Fruit fly (Drosophila melanogaster): ENCODE results near the gene Kcmf1.

Kcmf1 gene

DNA sequence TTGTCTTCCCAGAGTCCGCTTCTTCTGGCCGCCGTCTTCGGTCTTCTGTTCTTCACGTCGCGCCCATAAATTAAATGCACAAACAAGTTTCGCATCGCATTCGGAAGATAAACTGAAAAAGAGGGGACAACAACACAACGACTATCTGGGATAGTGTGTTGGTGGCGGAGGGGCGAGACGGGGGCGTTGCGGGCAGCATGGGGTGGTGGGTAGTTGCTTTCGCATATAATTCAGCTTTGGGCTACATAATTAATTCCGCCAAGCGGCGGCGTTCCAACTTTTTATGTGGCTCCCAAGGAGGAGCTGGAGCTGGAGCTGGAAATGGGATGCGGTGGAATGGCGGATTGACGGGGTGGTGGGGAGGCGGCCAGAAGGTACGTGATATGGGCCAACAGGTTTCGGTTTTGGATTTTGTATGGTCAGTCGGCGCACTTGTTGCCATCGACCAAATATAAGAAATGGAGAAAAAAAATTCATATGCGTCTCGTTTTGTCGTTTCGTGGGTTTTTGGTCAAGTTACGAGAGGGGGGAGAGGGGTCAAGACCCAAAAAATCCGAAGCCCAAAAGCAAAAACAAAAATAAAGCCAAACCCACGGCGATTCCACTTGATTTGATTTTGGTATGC is 45.3 kb downstream of the Kcmf1 start:
- TF ChIP-seq Crg-1 (GFP tag; optimal IDR thresholded peaks at IDR 0.05) (no peak), CG12768 (GFP tag; optimal IDR thresholded peaks at IDR 0.05) (no peak), CG11617 (GFP tag; optimal IDR thresholded peaks at IDR 0.05) (no peak), tj (GFP tag; optimal IDR thresholded peaks at IDR 0.05) (no peak), cic (GFP tag; optimal IDR thresholded peaks at IDR 0.05) (no peak), ovo (GFP tag; optimal IDR thresholded peaks at IDR 0.05) (no peak), kay (GFP tag; ENCODE audit: borderline replicate concordance) (no peak), CG7101 (tag; optimal IDR thresholded peaks at IDR 0.05) (no peak), bab1 (GFP tag; optimal IDR thresholded peaks at IDR 0.05) (no peak)

- TF ChIP-seq Mnt (GFP tag; optimal IDR thresholded peaks at IDR 0.05) (no peak), kay (GFP tag; ENCODE audit: borderline replicate concordance) (no peak), cic (GFP tag; optimal IDR thresholded peaks at IDR 0.05) (no peak), Hr96 (GFP tag; optimal IDR thresholded peaks at IDR 0.05) (no peak), Clk (GFP tag; optimal IDR thresholded peaks at IDR 0.05) (no peak), tj (GFP tag; optimal IDR thresholded peaks at IDR 0.05) (no peak), CG33017 (tag; optimal IDR thresholded peaks at IDR 0.05) (no peak), CG5204 (GFP tag; optimal IDR thresholded peaks at IDR 0.05) (no peak), CG11617 (GFP tag; optimal IDR thresholded peaks at IDR 0.05) (no peak), pad (GFP tag; optimal IDR thresholded peaks at IDR 0.05) (no peak), CG7101 (tag; optimal IDR thresholded peaks at IDR 0.05) (no peak), ovo (GFP tag; optimal IDR thresholded peaks at IDR 0.05) (no peak)
Measured at dm6 chr3R:8968837-8969236, 45.9 kb downstream of the Kcmf1 start.

dm6 chr3R:8966598-8966997 is 48.1 kb downstream of the Kcmf1 start:
- no peak for TF ChIP-seq CG1620 (GFP tag; optimal IDR thresholded peaks at IDR 0.05)
- no peak for TF ChIP-seq Hr96 (GFP tag; optimal IDR thresholded peaks at IDR 0.05)
- no peak for TF ChIP-seq toe (GFP tag; optimal IDR thresholded peaks at IDR 0.05)
- no peak for TF ChIP-seq CG12768 (GFP tag; optimal IDR thresholded peaks at IDR 0.05)
- no peak for TF ChIP-seq CG11617 (GFP tag; optimal IDR thresholded peaks at IDR 0.05)
- TF ChIP-seq cnc (optimal IDR thresholded peaks at IDR 0.05), result no peak
- TF ChIP-seq Clk (GFP tag; optimal IDR thresholded peaks at IDR 0.05), result no peak
- TF ChIP-seq kay (GFP tag; ENCODE audit: borderline replicate concordance), result no peak
- TF ChIP-seq tj (GFP tag; optimal IDR thresholded peaks at IDR 0.05), result no peak
- TF ChIP-seq CG5204 (GFP tag; optimal IDR thresholded peaks at IDR 0.05), result no peak
- TF ChIP-seq CG7045 (GFP tag; optimal IDR thresholded peaks at IDR 0.05), result no peak
- TF ChIP-seq Mnt (GFP tag; optimal IDR thresholded peaks at IDR 0.05), result no peak
- TF ChIP-seq CG14711 (tag; optimal IDR thresholded peaks at IDR 0.05), result no peak
- no peak for TF ChIP-seq pad (GFP tag; optimal IDR thresholded peaks at IDR 0.05)
- no peak for TF ChIP-seq CG7101 (tag; optimal IDR thresholded peaks at IDR 0.05)
- no peak for TF ChIP-seq cic (GFP tag; optimal IDR thresholded peaks at IDR 0.05)
- TF ChIP-seq CG33017 (tag; optimal IDR thresholded peaks at IDR 0.05), result no peak
- no peak for TF ChIP-seq ovo (GFP tag; optimal IDR thresholded peaks at IDR 0.05)
- no peak for TF ChIP-seq bab1 (GFP tag; optimal IDR thresholded peaks at IDR 0.05)
- no peak for TF ChIP-seq Crg-1 (GFP tag; optimal IDR thresholded peaks at IDR 0.05)

dm6 chr3R:8965546-8965945 is 49.2 kb downstream of the Kcmf1 start:
- TF ChIP-seq Crg-1 (GFP tag; optimal IDR thresholded peaks at IDR 0.05), result no peak

dm6 chr3R:8963756-8964342 is 50.9 kb downstream of the Kcmf1 start:
- TF ChIP-seq CG5204 (GFP tag; optimal IDR thresholded peaks at IDR 0.05), result no peak
- TF ChIP-seq Hr96 (GFP tag; optimal IDR thresholded peaks at IDR 0.05), result no peak
- TF ChIP-seq Clk (GFP tag; optimal IDR thresholded peaks at IDR 0.05), result no peak
- no peak for TF ChIP-seq CG1620 (GFP tag; optimal IDR thresholded peaks at IDR 0.05)
- no peak for TF ChIP-seq cnc (optimal IDR thresholded peaks at IDR 0.05)
- TF ChIP-seq CG11617 (GFP tag; optimal IDR thresholded peaks at IDR 0.05), result no peak
- no peak for TF ChIP-seq bab1 (GFP tag; optimal IDR thresholded peaks at IDR 0.05)
- TF ChIP-seq Crg-1 (GFP tag; optimal IDR thresholded peaks at IDR 0.05), result no peak
- no peak for TF ChIP-seq tj (GFP tag; optimal IDR thresholded peaks at IDR 0.05)
- no peak for TF ChIP-seq kay (GFP tag; ENCODE audit: borderline replicate concordance)
- TF ChIP-seq CG33017 (tag; optimal IDR thresholded peaks at IDR 0.05), result no peak
- TF ChIP-seq CG7101 (tag; optimal IDR thresholded peaks at IDR 0.05), result no peak
- TF ChIP-seq CG7045 (GFP tag; optimal IDR thresholded peaks at IDR 0.05), result no peak
- TF ChIP-seq CG14711 (tag; optimal IDR thresholded peaks at IDR 0.05), result no peak
- TF ChIP-seq pad (GFP tag; optimal IDR thresholded peaks at IDR 0.05), result no peak
- TF ChIP-seq cic (GFP tag; optimal IDR thresholded peaks at IDR 0.05), result no peak
- no peak for TF ChIP-seq Mnt (GFP tag; optimal IDR thresholded peaks at IDR 0.05)

dm6 chr3R:8962860-8963755 is 51.6 kb downstream of the Kcmf1 start, which contains the start of gene ich:
Gene ich (minus strand): TSS chr3R:8963037.
- TF ChIP-seq kay (GFP tag; ENCODE audit: borderline replicate concordance), result no peak
- TF ChIP-seq CG7101 (tag; optimal IDR thresholded peaks at IDR 0.05), result no peak
- TF ChIP-seq cic (GFP tag; optimal IDR thresholded peaks at IDR 0.05), result no peak
- TF ChIP-seq CG33017 (tag; optimal IDR thresholded peaks at IDR 0.05), result no peak
- TF ChIP-seq bab1 (GFP tag; optimal IDR thresholded peaks at IDR 0.05), result no peak
- TF ChIP-seq ovo (GFP tag; optimal IDR thresholded peaks at IDR 0.05), result no peak
- TF ChIP-seq Crg-1 (GFP tag; optimal IDR thresholded peaks at IDR 0.05), result no peak
- no peak for TF ChIP-seq CG1620 (GFP tag; optimal IDR thresholded peaks at IDR 0.05)
- TF ChIP-seq toe (GFP tag; optimal IDR thresholded peaks at IDR 0.05), result no peak
- TF ChIP-seq cnc (optimal IDR thresholded peaks at IDR 0.05), result no peak
- TF ChIP-seq tj (GFP tag; optimal IDR thresholded peaks at IDR 0.05), result no peak
- no peak for TF ChIP-seq CG14711 (tag; optimal IDR thresholded peaks at IDR 0.05)
- TF ChIP-seq CG12768 (GFP tag; optimal IDR thresholded peaks at IDR 0.05), result no peak
- TF ChIP-seq Hr96 (GFP tag; optimal IDR thresholded peaks at IDR 0.05), result no peak
- no peak for TF ChIP-seq Clk (GFP tag; optimal IDR thresholded peaks at IDR 0.05)
